Worm (Caenorhabditis elegans) whole organism, L3 larva: ENCODE measurements around the gene div-1.
"Not testable (repeated sequence)": the region's sequence is repeated elsewhere in the genome, so short reads cannot be mapped to it uniquely, and the experiment has no call there.

ENCODE experiments used
- R02D3.7 ChIP-seq: fragments of 150-350 bp; optimal IDR thresholded peaks from 2 replicates; lab custom pipeline; 2014; ENCODE audit warnings: missing biosample characterization, missing genetic modification characterization
- ZK546.5 ChIP-seq: sonication (generic microtip); optimal IDR thresholded peaks from 2 replicates; lab custom pipeline; 2017; ENCODE audit warnings: missing biosample characterization, missing genetic modification characterization
- ama-1 ChIP-seq: fragments of 150-350 bp; optimal IDR thresholded peaks from 2 replicates; lab custom pipeline; 2018
- ceh-16 ChIP-seq: sonication (generic microtip); optimal IDR thresholded peaks from 2 replicates; lab custom pipeline; 2017; ENCODE audit warnings: missing biosample characterization, missing genetic modification characterization
- ceh-28 ChIP-seq: fragments of 150-350 bp; optimal IDR thresholded peaks from 2 replicates; lab custom pipeline; 2014; ENCODE audit warnings: missing biosample characterization, missing genetic modification reagents, missing genetic modification characterization
- ceh-82 ChIP-seq: fragments of 150-350 bp; optimal IDR thresholded peaks from 2 replicates; lab custom pipeline; 2014; ENCODE audit warnings: missing biosample characterization, missing genetic modification characterization
- ceh-9 ChIP-seq: sonication (generic microtip); optimal IDR thresholded peaks from 2 replicates; lab custom pipeline; 2018; ENCODE audit warnings: missing biosample characterization, missing genetic modification characterization
- daf-12 ChIP-seq: fragments of 150-350 bp; optimal IDR thresholded peaks from 2 replicates; lab custom pipeline; 2014; ENCODE audit warnings: missing biosample characterization, missing genetic modification reagents, missing genetic modification characterization
- egl-27 ChIP-seq: sonication (generic microtip); optimal IDR thresholded peaks from 4 replicates; lab custom pipeline; 2017; ENCODE audit warnings: missing biosample characterization, missing genetic modification reagents, missing genetic modification characterization
- egl-5 ChIP-seq: fragments of 150-350 bp; optimal IDR thresholded peaks from 2 replicates; lab custom pipeline; 2017; ENCODE audit warnings: missing biosample characterization, missing genetic modification reagents, missing genetic modification characterization, inconsistent platforms
- elt-1 ChIP-seq: fragments of 150-350 bp; optimal IDR thresholded peaks from 2 replicates; lab custom pipeline; 2014; ENCODE audit warnings: missing biosample characterization, missing genetic modification characterization
- elt-2 ChIP-seq: sonication (generic microtip); optimal IDR thresholded peaks from 2 replicates; lab custom pipeline; 2016; ENCODE audit warnings: missing genetic modification reagents, mild to moderate bottlenecking, missing genetic modification characterization, missing compliant biosample characterization
- elt-3 ChIP-seq, 3 experiments: fragments of 150-350 bp in 1 of 3; sonication (generic microtip) in 2 of 3; optimal IDR thresholded peaks; 2 replicates in 2 of 3; 4 replicates in 1 of 3; lab custom pipeline; 2014 to 2017; ENCODE audit warnings: missing biosample characterization in 3 of 3, missing genetic modification characterization in 3 of 3
- eor-1 ChIP-seq, 2 experiments: fragments of 150-350 bp; optimal IDR thresholded peaks; 2 replicates each; lab custom pipeline; 2014 to 2018; ENCODE audit warnings: missing biosample characterization in 2 of 2, missing genetic modification characterization in 2 of 2
- fkh-10 ChIP-seq: sonication (generic microtip); optimal IDR thresholded peaks from 2 replicates; lab custom pipeline; 2017; ENCODE audit warnings: missing biosample characterization, missing genetic modification reagents, missing genetic modification characterization
- fkh-2 ChIP-seq: fragments of 150-350 bp; optimal IDR thresholded peaks from 2 replicates; lab custom pipeline; 2014; ENCODE audit warnings: missing biosample characterization, missing genetic modification reagents, missing genetic modification characterization
- hmg-11 ChIP-seq: sonication (generic microtip); optimal IDR thresholded peaks from 2 replicates; lab custom pipeline; 2016; ENCODE audit warnings: missing genetic modification characterization, missing compliant biosample characterization
- jun-1 ChIP-seq: fragments of 150-350 bp; optimal IDR thresholded peaks from 2 replicates; lab custom pipeline; 2014; ENCODE audit warnings: missing biosample characterization, missing genetic modification reagents, missing genetic modification characterization
- lin-15B ChIP-seq: fragments of 150-350 bp; optimal IDR thresholded peaks from 2 replicates; lab custom pipeline; 2014; ENCODE audit warnings: missing biosample characterization, missing genetic modification characterization
- lin-39 ChIP-seq: fragments of 150-350 bp; optimal IDR thresholded peaks from 2 replicates; lab custom pipeline; 2018; ENCODE audit warnings: missing biosample characterization, missing genetic modification reagents, missing genetic modification characterization
- lsy-12 ChIP-seq: sonication (generic microtip); optimal IDR thresholded peaks from 2 replicates; lab custom pipeline; 2016; ENCODE audit warnings: mild to moderate bottlenecking, missing genetic modification characterization, missing compliant biosample characterization
- mdl-1 ChIP-seq: fragments of 150-350 bp; optimal IDR thresholded peaks from 2 replicates; lab custom pipeline; 2014; ENCODE audit warnings: missing biosample characterization, missing genetic modification characterization
- mml-1 ChIP-seq: fragments of 150-350 bp; sonication (generic microtip); optimal IDR thresholded peaks from 3 replicates; lab custom pipeline; 2014; ENCODE audit warnings: missing biosample characterization, missing genetic modification characterization
- nfya-1 ChIP-seq: sonication (generic microtip); optimal IDR thresholded peaks from 2 replicates; lab custom pipeline; 2017; ENCODE audit warnings: missing genetic modification characterization, mild to moderate bottlenecking, missing compliant biosample characterization, antibody characterized with exemption, moderate library complexity; ENCODE audit not compliant: insufficient read depth
- nhr-11 ChIP-seq: fragments of 150-350 bp; optimal IDR thresholded peaks from 2 replicates; lab custom pipeline; 2014; ENCODE audit warnings: missing biosample characterization, missing genetic modification characterization
- nhr-12 ChIP-seq: fragments of 150-350 bp; optimal IDR thresholded peaks from 2 replicates; lab custom pipeline; 2014; ENCODE audit warnings: missing biosample characterization, missing genetic modification characterization
- nhr-23 ChIP-seq: fragments of 150-350 bp; optimal IDR thresholded peaks from 2 replicates; lab custom pipeline; 2014; ENCODE audit warnings: missing biosample characterization, missing genetic modification reagents, missing genetic modification characterization
- nhr-25 ChIP-seq: sonication (generic microtip); optimal IDR thresholded peaks from 2 replicates; lab custom pipeline; 2017; ENCODE audit warnings: missing biosample characterization, missing genetic modification characterization
- nhr-28 ChIP-seq: fragments of 150-350 bp; optimal IDR thresholded peaks from 2 replicates; lab custom pipeline; 2014; ENCODE audit warnings: missing biosample characterization, missing genetic modification characterization
- nhr-43 ChIP-seq: sonication (generic microtip); optimal IDR thresholded peaks from 2 replicates; lab custom pipeline; 2016; ENCODE audit warnings: mild to moderate bottlenecking, missing genetic modification characterization, missing compliant biosample characterization; ENCODE audit not compliant: poor library complexity, severe bottlenecking
- nhr-76 ChIP-seq: fragments of 150-350 bp; sonication (generic microtip); optimal IDR thresholded peaks from 5 replicates; lab custom pipeline; 2014; ENCODE audit warnings: missing biosample characterization, missing genetic modification characterization
- nhr-77 ChIP-seq: fragments of 150-350 bp; optimal IDR thresholded peaks from 2 replicates; lab custom pipeline; 2014; ENCODE audit warnings: missing biosample characterization, missing genetic modification characterization
- pha-4 ChIP-seq: fragments of 150-350 bp; optimal IDR thresholded peaks from 2 replicates; lab custom pipeline; 2014; ENCODE audit warnings: missing biosample characterization, missing genetic modification reagents, missing genetic modification characterization
- pqm-1 ChIP-seq: fragments of 150-350 bp; optimal IDR thresholded peaks from 2 replicates; lab custom pipeline; 2017; ENCODE audit warnings: missing biosample characterization, missing genetic modification characterization, inconsistent platforms
- sea-2 ChIP-seq: fragments of 150-350 bp; sonication (generic microtip); optimal IDR thresholded peaks from 4 replicates; lab custom pipeline; 2014; ENCODE audit warnings: missing biosample characterization, missing genetic modification reagents, missing genetic modification characterization
- skn-1 ChIP-seq: fragments of 150-350 bp; optimal IDR thresholded peaks from 2 replicates; lab custom pipeline; 2014; ENCODE audit warnings: missing biosample characterization, missing genetic modification characterization
- snpc-4 ChIP-seq: fragments of 150-350 bp; optimal IDR thresholded peaks from 2 replicates; lab custom pipeline; 2014; ENCODE audit warnings: missing biosample characterization, missing genetic modification characterization
- tbx-2 ChIP-seq: sonication (generic microtip); optimal IDR thresholded peaks from 2 replicates; lab custom pipeline; 2016; ENCODE audit warnings: mild to moderate bottlenecking, missing genetic modification characterization, missing compliant biosample characterization
- unc-39 ChIP-seq: sonication (generic microtip); optimal IDR thresholded peaks from 4 replicates; lab custom pipeline; 2017; ENCODE audit warnings: missing biosample characterization, missing genetic modification characterization
- unc-62 ChIP-seq: fragments of 150-350 bp; sonication (generic microtip); optimal IDR thresholded peaks from 4 replicates; lab custom pipeline; 2014; ENCODE audit warnings: missing biosample characterization, missing genetic modification reagents, missing genetic modification characterization
- zag-1 ChIP-seq: fragments of 150-350 bp; optimal IDR thresholded peaks from 2 replicates; lab custom pipeline; 2014; ENCODE audit warnings: missing biosample characterization, missing genetic modification characterization
- ztf-4 ChIP-seq: fragments of 150-350 bp; optimal IDR thresholded peaks from 2 replicates; lab custom pipeline; 2014; ENCODE audit warnings: missing biosample characterization, missing genetic modification characterization

The div-1 gene

DNA sequence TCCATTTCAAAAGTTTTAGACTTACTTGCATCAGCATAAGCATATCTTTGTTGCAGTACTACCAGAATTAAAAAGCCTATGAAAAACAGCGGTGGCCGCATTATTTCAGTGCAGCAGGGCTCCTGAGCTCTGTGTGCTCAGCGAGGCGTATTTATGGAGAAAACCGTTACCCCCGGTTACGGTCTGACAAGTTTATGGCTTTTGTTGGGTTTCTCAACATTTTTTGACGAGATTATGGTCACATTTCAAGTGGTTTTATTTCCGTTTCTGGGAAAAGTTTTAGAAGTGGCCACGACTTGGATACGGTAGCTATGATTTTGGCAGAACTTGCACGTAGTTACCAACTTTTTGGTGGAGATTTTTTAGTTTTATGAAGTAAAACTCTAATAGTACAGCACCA is 14.4 kb downstream of the div-1 start, which contains the start of gene paml-1:
Gene paml-1 (minus strand): TSS at position 101 of the 400 bp plus-strand sequence.
- no peak for TF ChIP-seq nhr-11 (tag; lab: Kevin White, UChicago)
- TF ChIP-seq eor-1 (tag; optimal IDR thresholded peaks at IDR 0.05; lab: Kevin White, UChicago): no peak
- no peak for TF ChIP-seq unc-62
- no peak for TF ChIP-seq egl-5 (tag; lab: Kevin White, UChicago)
- no peak for TF ChIP-seq mml-1
- no peak for TF ChIP-seq pqm-1 (tag; lab: Kevin White, UChicago)
- no peak for TF ChIP-seq ceh-28 (tag; lab: Kevin White, UChicago)
- TF ChIP-seq ztf-4 (tag; lab: Kevin White, UChicago): no peak
- TF ChIP-seq nhr-28: no peak
- no peak for TF ChIP-seq nhr-77

DNA sequence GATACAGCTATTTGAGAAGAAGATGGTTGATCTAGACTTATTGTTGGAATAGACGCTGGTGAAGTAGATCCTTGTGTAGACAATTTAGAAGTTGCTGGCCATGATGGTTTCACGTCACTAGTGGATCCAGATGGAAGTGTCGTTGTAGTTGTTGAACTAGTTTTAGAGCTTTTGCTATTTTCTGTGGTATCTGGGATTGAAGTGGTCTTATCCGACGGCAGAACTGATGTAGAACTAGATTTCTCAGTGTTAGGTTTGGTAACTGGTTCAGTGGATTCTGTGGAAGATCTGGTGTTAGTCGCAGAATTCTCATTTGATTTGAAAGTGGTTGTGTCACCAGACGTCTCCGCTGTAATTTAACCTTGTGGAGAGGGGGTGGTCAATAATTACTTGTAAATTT is 16.7 kb downstream of the div-1 start:
- TF ChIP-seq snpc-4 (tag; lab: Kevin White, UChicago) (no peak), R02D3.7 (tag; lab: Kevin White, UChicago) (no peak), lsy-12 (tag; lab: Kevin White, UChicago) (no peak), ceh-9 (tag; lab: Kevin White, UChicago) (no peak), egl-27 (tag; lab: Kevin White, UChicago) (no peak), nhr-76 (tag; lab: Kevin White, UChicago) (no peak), jun-1 (tag; lab: Kevin White, UChicago) (no peak), nhr-25 (tag; lab: Kevin White, UChicago) (no peak), ceh-16 (tag; lab: Kevin White, UChicago) (no peak), pha-4 (tag; lab: Kevin White, UChicago) (no peak)

DNA sequence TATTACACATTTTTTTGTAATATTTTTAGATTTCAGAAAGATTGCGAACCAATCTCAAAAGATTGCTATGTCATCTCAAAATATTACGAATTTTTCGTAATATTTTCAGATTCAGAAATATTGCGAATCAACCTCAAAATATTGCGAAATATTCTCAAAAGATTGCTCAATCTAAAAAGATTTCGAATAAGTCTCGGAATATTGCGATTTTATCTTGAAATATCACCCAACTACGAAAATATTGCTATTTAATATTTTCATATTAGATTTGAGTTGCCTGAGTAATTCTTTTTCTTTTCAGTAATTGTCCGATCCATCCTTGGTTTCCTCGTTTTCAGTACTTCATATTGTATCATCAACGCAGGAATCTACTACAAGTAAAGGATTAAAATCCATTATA is 26.5 kb downstream of the div-1 start, which contains the start of gene Y70G10A.4:
Gene Y70G10A.4 (plus strand): TSS at position 301 of the 400 bp plus-strand sequence.
- TF ChIP-seq ztf-4 (tag; lab: Kevin White, UChicago); nhr-28; pqm-1 (tag; lab: Kevin White, UChicago): not testable (repeated sequence)

DNA sequence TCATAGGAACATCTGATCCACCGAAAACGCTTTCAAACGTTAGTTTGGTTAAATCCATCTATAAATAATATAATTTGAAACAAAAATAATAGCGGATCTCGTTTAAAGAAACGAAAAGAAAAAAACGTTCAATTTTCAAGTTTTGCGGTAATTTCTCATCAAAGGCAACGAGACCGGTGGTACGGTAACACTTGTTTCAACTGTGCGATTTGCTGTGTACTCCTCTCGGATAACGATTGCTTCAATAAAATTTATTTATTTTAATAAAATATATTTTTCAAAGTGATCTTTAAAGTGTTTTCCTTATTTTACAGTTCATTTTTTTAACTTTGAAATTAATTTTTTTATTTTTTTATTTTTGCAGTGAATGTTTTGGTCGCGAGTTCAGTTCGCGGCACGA is 29.8 kb downstream of the div-1 start, which contains the start of the genes rde-4 and cox-14:
Gene rde-4 (minus strand): TSS at position 60 of the 400 bp plus-strand sequence.
Gene cox-14 (plus strand): TSS at position 356 of the 400 bp plus-strand sequence.
- TF ChIP-seq hmg-11 (tag; lab: Kevin White, UChicago) (peak; percentile 44), nfya-1 (tag; lab: Kevin White, UChicago) (peak; percentile 97), zag-1 (tag; lab: Kevin White, UChicago) (no peak), nhr-25 (tag; lab: Kevin White, UChicago) (peak; percentile 54), nhr-12 (tag; lab: Kevin White, UChicago) (no peak), eor-1 (tag; optimal IDR thresholded peaks at IDR 0.05; lab: Kevin White, UChicago) (no peak), nhr-77 (no peak), snpc-4 (tag; lab: Kevin White, UChicago) (peak; percentile 44), nhr-23 (tag; lab: Kevin White, UChicago) (peak; percentile 94), mdl-1 (tag; lab: Kevin White, UChicago) (no peak), ZK546.5 (tag; lab: Kevin White, UChicago) (no peak), egl-27 (tag; lab: Kevin White, UChicago) (no peak), sea-2 (GFP tag; lab: Kevin White, UChicago) (no peak), fkh-2 (tag; lab: Kevin White, UChicago) (no peak), elt-3 (tag; optimal IDR thresholded peaks at IDR 0.05; lab: Kevin White, UChicago) (no peak), tbx-2 (tag; lab: Kevin White, UChicago) (no peak), egl-5 (tag; lab: Kevin White, UChicago) (peak; percentile 97), ceh-9 (tag; lab: Kevin White, UChicago) (no peak), elt-1 (tag; lab: Kevin White, UChicago) (no peak), fkh-10 (peak; percentile 70), lin-15B (tag; lab: Kevin White, UChicago) (peak; percentile 94), R02D3.7 (tag; lab: Kevin White, UChicago) (no peak), pqm-1 (tag; lab: Kevin White, UChicago) (peak; percentile 68), nhr-43 (peak; percentile 59), elt-2 (tag; lab: Kevin White, UChicago) (no peak), unc-39 (no peak), nhr-11 (tag; lab: Kevin White, UChicago) (no peak), lin-39 (tag; lab: Kevin White, UChicago) (peak; percentile 90), ceh-82 (tag; lab: Kevin White, UChicago) (peak; percentile 20), skn-1 (peak; percentile 81), daf-12 (tag; lab: Kevin White, UChicago) (no peak), pha-4 (tag; lab: Kevin White, UChicago) (peak; percentile 97), ama-1 (lab: Kevin White, UChicago) (peak; percentile 15)
